Fruit fly (Drosophila melanogaster) whole organism, embryonic: ENCODE measurements around the gene Zasp66.

Experiments used
- Bgb ChIP-seq: fragments of 200-800 bp; sonication (Bioruptor generic); IDR thresholded peaks from 2 replicates; pipeline ENCODE4 v1.3.6; 2022; ENCODE audit warnings: missing biosample characterization, missing genetic modification characterization; ENCODE audit not compliant: partially characterized antibody
- CG10209 ChIP-seq: fragments of 200-800 bp; sonication (Bioruptor generic); optimal IDR thresholded peaks from 3 replicates; lab custom pipeline; 2017; ENCODE audit warnings: missing biosample characterization, mild to moderate bottlenecking, missing genetic modification characterization, missing genetic modification reagents
- CG11560 ChIP-seq: fragments of 200-800 bp; sonication (Bioruptor generic); IDR thresholded peaks from 3 replicates; pipeline ENCODE4 v1.3.6; 2022; ENCODE audit warnings: missing biosample characterization, missing genetic modification characterization
- CG12769 ChIP-seq: fragments of 200-800 bp; sonication (Bioruptor generic); optimal IDR thresholded peaks from 2 replicates; lab custom pipeline; 2019; ENCODE audit warnings: missing biosample characterization, mild to moderate bottlenecking, missing genetic modification characterization, moderate library complexity
- CG13287 ChIP-seq: fragments of 200-800 bp; sonication (Bioruptor generic); IDR thresholded peaks from 2 replicates; pipeline ENCODE4 v1.3.6; 2022; ENCODE audit warnings: missing biosample characterization, missing genetic modification characterization; ENCODE audit not compliant: partially characterized antibody
- CG17912 ChIP-seq: fragments of 200-800 bp; sonication (Bioruptor generic); optimal IDR thresholded peaks from 2 replicates; lab custom pipeline; 2018; ENCODE audit warnings: missing biosample characterization, mild to moderate bottlenecking, missing genetic modification characterization
- CG18262 ChIP-seq: fragments of 200-800 bp; optimal IDR thresholded peaks from 3 replicates; lab custom pipeline; 2019; ENCODE audit warnings: missing biosample characterization, mild to moderate bottlenecking, missing genetic modification characterization, moderate library complexity
- CG2889 ChIP-seq: fragments of 200-800 bp; sonication (Bioruptor generic); IDR thresholded peaks from 3 replicates; pipeline ENCODE4 v1.3.6; 2022; ENCODE audit warnings: missing biosample characterization, missing genetic modification characterization
- CG30431 ChIP-seq: fragments of 200-800 bp; sonication (Bioruptor generic); optimal IDR thresholded peaks from 2 replicates; lab custom pipeline; 2017; ENCODE audit warnings: missing biosample characterization, missing genetic modification characterization
- CG42726 ChIP-seq: fragments of 200-800 bp; sonication (Bioruptor generic); IDR thresholded peaks from 2 replicates; pipeline ENCODE4 v1.3.6; 2022; ENCODE audit warnings: missing biosample characterization, missing genetic modification characterization; ENCODE audit not compliant: partially characterized antibody
- CG4328 ChIP-seq: fragments of 200-800 bp; sonication (Bioruptor generic); optimal IDR thresholded peaks from 3 replicates; lab custom pipeline; 2017; ENCODE audit warnings: missing biosample characterization, missing genetic modification reagents, missing genetic modification characterization
- CG43689 ChIP-seq: fragments of 200-800 bp; sonication (Bioruptor generic); IDR thresholded peaks from 2 replicates; pipeline ENCODE4 v1.3.6; 2022; ENCODE audit warnings: missing biosample characterization, missing genetic modification characterization
- CG4854 ChIP-seq: fragments of 200-800 bp; sonication (Bioruptor generic); optimal IDR thresholded peaks from 2 replicates; lab custom pipeline; 2016; ENCODE audit warnings: missing biosample characterization, missing genetic modification characterization, inconsistent platforms
- CG6175 ChIP-seq: fragments of 200-800 bp; sonication (Bioruptor generic); IDR thresholded peaks from 3 replicates; pipeline ENCODE4 v1.3.6; 2022; ENCODE audit warnings: missing biosample characterization, missing genetic modification characterization
- CG8944 ChIP-seq: fragments of 200-800 bp; sonication (Bioruptor generic); optimal IDR thresholded peaks from 3 replicates; lab custom pipeline; 2016; ENCODE audit warnings: missing biosample characterization, missing genetic modification characterization
- CG9215 ChIP-seq: fragments of 200-800 bp; sonication (Bioruptor generic); IDR thresholded peaks from 2 replicates; pipeline ENCODE4 v1.3.6; 2022; ENCODE audit warnings: missing biosample characterization, missing genetic modification characterization
- CG9609 ChIP-seq: fragments of 200-800 bp; sonication (Bioruptor generic); optimal IDR thresholded peaks from 3 replicates; lab custom pipeline; 2016; ENCODE audit warnings: missing biosample characterization, missing genetic modification characterization
- CG9797 ChIP-seq: fragments of 200-800 bp; sonication (Bioruptor generic); optimal IDR thresholded peaks from 3 replicates; lab custom pipeline; 2018; ENCODE audit warnings: missing biosample characterization, mild to moderate bottlenecking, missing genetic modification characterization
- CTCF ChIP-seq: fragments of 200-800 bp; sonication (Bioruptor generic); optimal IDR thresholded peaks from 2 replicates; lab custom pipeline; 2017; ENCODE audit warnings: missing biosample characterization, mild to moderate bottlenecking, missing genetic modification characterization, moderate library complexity
- Dp ChIP-seq: fragments of 200-800 bp; sonication (Bioruptor generic); optimal IDR thresholded peaks from 2 replicates; lab custom pipeline; 2018; ENCODE audit warnings: missing biosample characterization, mild to moderate bottlenecking, missing genetic modification characterization, moderate library complexity
- Eip74EF ChIP-seq, 2 experiments: fragments of 200-800 bp in 1 of 2; fragments of >200 bp in 1 of 2; sonication (Bioruptor generic) in 1 of 2; optimal IDR thresholded peaks; 2 replicates each; lab custom pipeline; 2017 to 2019; ENCODE audit warnings: missing biosample characterization in 2 of 2, missing genetic modification characterization in 2 of 2, mild to moderate bottlenecking in 1 of 2, moderate library complexity in 1 of 2
- Fer1 ChIP-seq: fragments of 200-800 bp; sonication (Bioruptor generic); optimal IDR thresholded peaks from 2 replicates; lab custom pipeline; 2017; ENCODE audit warnings: missing biosample characterization, mild to moderate bottlenecking, missing genetic modification characterization
- Fer2 ChIP-seq: fragments of 200-800 bp; sonication (Bioruptor generic); optimal IDR thresholded peaks from 2 replicates; lab custom pipeline; 2018; ENCODE audit warnings: missing biosample characterization, mild to moderate bottlenecking, missing genetic modification characterization, moderate library complexity
- Fer3 ChIP-seq: fragments of 200-800 bp; sonication (Bioruptor generic); optimal IDR thresholded peaks from 2 replicates; lab custom pipeline; 2018; ENCODE audit warnings: missing biosample characterization, mild to moderate bottlenecking, missing genetic modification characterization, moderate library complexity
- Mad ChIP-seq: fragments of 200-800 bp; sonication (Bioruptor generic); optimal IDR thresholded peaks from 2 replicates; lab custom pipeline; 2016; ENCODE audit warnings: missing biosample characterization, missing genetic modification characterization
- Max ChIP-seq: fragments of 200-800 bp; sonication (Bioruptor generic); optimal IDR thresholded peaks from 2 replicates; lab custom pipeline; 2016; ENCODE audit warnings: missing biosample characterization, mild to moderate bottlenecking, missing genetic modification characterization
- Med ChIP-seq: fragments of 200-800 bp; sonication (Bioruptor generic); peaks from one replicate; lab custom pipeline; 2016; ENCODE audit warnings: missing biosample characterization, missing genetic modification characterization, mild to moderate bottlenecking, inconsistent platforms, moderate library complexity
- NFAT ChIP-seq: fragments of 200-800 bp; sonication (Bioruptor generic); IDR thresholded peaks from 2 replicates; pipeline ENCODE4 v1.3.6; 2022; ENCODE audit warnings: missing biosample characterization, missing genetic modification characterization
- Ptx1 ChIP-seq: fragments of 200-800 bp; sonication (Bioruptor generic); IDR thresholded peaks from 2 replicates; pipeline ENCODE4 v1.3.6; 2022; ENCODE audit warnings: missing biosample characterization, missing genetic modification characterization
- Side ChIP-seq: fragments of 200-800 bp; sonication (Bioruptor generic); optimal IDR thresholded peaks from 2 replicates; lab custom pipeline; 2016; ENCODE audit warnings: missing biosample characterization, missing genetic modification characterization
- TFAM ChIP-seq: fragments of 200-800 bp; sonication (Bioruptor generic); optimal IDR thresholded peaks from 2 replicates; lab custom pipeline; 2017; ENCODE audit warnings: missing biosample characterization, missing genetic modification characterization, inconsistent platforms
- YL-1 ChIP-seq: fragments of 200-800 bp; sonication (Bioruptor generic); optimal IDR thresholded peaks from 3 replicates; lab custom pipeline; 2017; ENCODE audit warnings: missing biosample characterization, mild to moderate bottlenecking, missing genetic modification characterization
- ac ChIP-seq: fragments of 200-800 bp; sonication (Bioruptor generic); optimal IDR thresholded peaks from 3 replicates; lab custom pipeline; 2017; ENCODE audit warnings: missing biosample characterization, mild to moderate bottlenecking, missing genetic modification characterization
- al ChIP-seq: fragments of 200-800 bp; sonication (Bioruptor generic); IDR thresholded peaks from 2 replicates; pipeline ENCODE4 v1.3.6; 2022; ENCODE audit warnings: missing biosample characterization, missing genetic modification characterization
- chif ChIP-seq, 2 experiments: fragments of 200-800 bp; sonication (Bioruptor generic); optimal IDR thresholded peaks; 3 replicates each; lab custom pipeline; 2016; ENCODE audit warnings: missing biosample characterization in 2 of 2, missing genetic modification characterization in 2 of 2
- crc ChIP-seq: fragments of 200-800 bp; sonication (Bioruptor generic); optimal IDR thresholded peaks from 2 replicates; lab custom pipeline; 2016; ENCODE audit warnings: missing biosample characterization, missing genetic modification characterization
- crol ChIP-seq: fragments of 200-800 bp; sonication (Bioruptor generic); IDR thresholded peaks from 2 replicates; pipeline ENCODE4 v1.3.6; 2022; ENCODE audit warnings: missing biosample characterization, missing genetic modification characterization
- ems ChIP-seq: fragments of 200-800 bp; sonication (Bioruptor generic); optimal IDR thresholded peaks from 3 replicates; lab custom pipeline; 2016; ENCODE audit warnings: missing biosample characterization, missing genetic modification characterization
- ewg ChIP-seq: fragments of 200-800 bp; sonication (Bioruptor generic); optimal IDR thresholded peaks from 3 replicates; lab custom pipeline; 2017; ENCODE audit warnings: mild to moderate bottlenecking, missing biosample characterization, missing genetic modification reagents, missing genetic modification characterization
- hb ChIP-seq: fragments of 200-800 bp; sonication (Bioruptor generic); IDR thresholded peaks from 3 replicates; pipeline ENCODE4 v1.3.6; 2022; ENCODE audit warnings: missing biosample characterization, missing genetic modification characterization; ENCODE audit not compliant: partially characterized antibody
- klu ChIP-seq: fragments of 200-800 bp; sonication (Bioruptor generic); IDR thresholded peaks from 2 replicates; pipeline ENCODE4 v1.3.6; 2022; ENCODE audit warnings: missing biosample characterization, missing genetic modification characterization
- seq ChIP-seq: fragments of 200-800 bp; sonication (Bioruptor generic); IDR thresholded peaks from 2 replicates; pipeline ENCODE4 v1.3.6; 2022; ENCODE audit warnings: missing biosample characterization, missing genetic modification characterization
- stc ChIP-seq: fragments of 200-800 bp; sonication (Bioruptor generic); IDR thresholded peaks from 2 replicates; pipeline ENCODE4 v1.3.6; 2022; ENCODE audit warnings: missing biosample characterization, missing genetic modification characterization
- stwl ChIP-seq: fragments of 200-800 bp; sonication (Bioruptor generic); optimal IDR thresholded peaks from 3 replicates; lab custom pipeline; 2018; ENCODE audit warnings: missing biosample characterization, mild to moderate bottlenecking, missing genetic modification characterization, moderate library complexity
- tgo ChIP-seq: fragments of 200-800 bp; sonication (Bioruptor generic); IDR thresholded peaks from 3 replicates; pipeline ENCODE4 v1.3.6; 2022; ENCODE audit warnings: missing biosample characterization, missing genetic modification characterization
- trh ChIP-seq: fragments of 200-800 bp; sonication (Bioruptor generic); optimal IDR thresholded peaks from 2 replicates; lab custom pipeline; 2016; ENCODE audit warnings: missing biosample characterization, missing genetic modification characterization
- wek ChIP-seq: fragments of 200-800 bp; sonication (Bioruptor generic); optimal IDR thresholded peaks from 3 replicates; lab custom pipeline; 2018; ENCODE audit warnings: missing biosample characterization, mild to moderate bottlenecking, missing genetic modification characterization, moderate library complexity
- zfh1 ChIP-seq: fragments of 200-800 bp; sonication (Bioruptor generic); IDR thresholded peaks from 3 replicates; pipeline ENCODE4 v1.3.6; 2022; ENCODE audit warnings: missing biosample characterization, missing genetic modification characterization

Gene Zasp66

dm6 chr3L:8627839-8628827, 4.0 kb downstream of the Zasp66 start (continued):
- peak; percentile 50 for TF ChIP-seq CG12769
- peak; percentile 88 for TF ChIP-seq CTCF (GFP tag; lab: Kevin White, UChicago)
- no peak for TF ChIP-seq YL-1 (GFP tag; lab: Kevin White, UChicago)
- peak; percentile 27; the same call in 1 of the 2 replicates for TF ChIP-seq CG42726 (GFP tag; lab: Robert Waterston, UW)
- peak; percentile 26 for TF ChIP-seq Med (GFP tag; lab: Kevin White, UChicago)
- TF ChIP-seq CG17912 = no peak
- no peak for TF ChIP-seq trh (GFP tag; lab: Kevin White, UChicago)
- no peak for TF ChIP-seq CG4328 (GFP tag; lab: Kevin White, UChicago)
- no peak for TF ChIP-seq klu
- TF ChIP-seq CG11560 (tag; lab: Robert Waterston, UW) = no peak
- 0 out of 3 replicates have a peak, but pooled peaks have one; percentile 67 for TF ChIP-seq CG6175 (GFP tag; lab: Robert Waterston, UW)
- TF ChIP-seq Eip74EF (GFP tag; optimal IDR thresholded peaks at IDR 0.05; lab: Kevin White, UChicago) = peak in 1 of 2 experiments; percentile 4
- peak; percentile 21 for TF ChIP-seq Dp
- TF ChIP-seq CG9797 (GFP tag; lab: Kevin White, UChicago) = no peak
- peak; percentile 47; the same call in 1 of the 2 replicates for TF ChIP-seq crol (GFP tag; lab: Robert Waterston, UW)
- 0 out of 2 replicates have a peak, but pooled peaks have one; percentile 40 for TF ChIP-seq stc
- TF ChIP-seq stwl = peak; percentile 17

DNA sequence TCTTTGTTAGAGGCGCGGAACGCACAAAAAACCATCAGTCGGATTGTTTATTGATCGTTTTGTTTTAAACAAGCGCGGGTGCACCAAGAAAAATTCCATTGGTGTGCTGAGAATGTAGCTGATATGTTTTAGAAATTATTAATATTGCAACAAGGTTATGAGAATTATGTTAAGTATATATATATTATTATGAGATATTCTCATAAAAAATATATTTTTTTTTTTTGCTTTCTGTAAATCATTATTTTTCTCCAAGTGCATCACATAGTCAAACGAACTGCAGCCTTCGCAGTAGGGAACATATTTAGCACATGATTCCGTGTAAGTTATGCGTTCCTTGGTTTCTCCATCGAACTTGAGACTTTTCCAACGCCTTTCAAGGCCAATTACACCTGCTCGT, 4.8 kb downstream of the Zasp66 start:
- peak; percentile 31 for TF ChIP-seq CG10209 (GFP tag; lab: Kevin White, UChicago)
- no peak for TF ChIP-seq ems
- peak; percentile 79 for TF ChIP-seq Ptx1 (GFP tag; lab: Robert Waterston, UW)
- TF ChIP-seq seq = 0 out of 2 replicates have a peak, but pooled peaks have one; percentile 27
- no peak for TF ChIP-seq CG4854
- TF ChIP-seq CG2889 = 0 out of 3 replicates have a peak, but pooled peaks have one; percentile 11
- TF ChIP-seq Fer1 (GFP tag; lab: Kevin White, UChicago) = peak; percentile 64
- peak; percentile 42 for TF ChIP-seq Fer2 (tag; lab: Kevin White, UChicago)
- no peak for TF ChIP-seq CG17912
- no peak for TF ChIP-seq Mad (GFP tag; lab: Kevin White, UChicago)
- TF ChIP-seq Max (GFP tag; lab: Kevin White, UChicago) = peak; percentile 37
- TF ChIP-seq CG8944 = no peak
- TF ChIP-seq CG18262 (tag; lab: Kevin White, UChicago) = peak; percentile 87
- TF ChIP-seq al (GFP tag; lab: Robert Waterston, UW) = peak; percentile 65
- no peak for TF ChIP-seq CG43689 (GFP tag; lab: Robert Waterston, UW)
- peak; percentile 72 for TF ChIP-seq zfh1 (GFP tag; lab: Robert Waterston, UW)
- TF ChIP-seq NFAT (GFP tag; lab: Robert Waterston, UW) = peak; percentile 47; the same call in 1 of the 2 replicates
- TF ChIP-seq Bgb = no peak
- TF ChIP-seq hb = no peak
- no peak for TF ChIP-seq CG30431 (GFP tag; lab: Kevin White, UChicago)
- peak; percentile 65; the same call in 1 of the 2 replicates for TF ChIP-seq CG9215 (GFP tag; lab: Robert Waterston, UW)
- TF ChIP-seq TFAM (GFP tag; lab: Kevin White, UChicago) = no peak
- no peak for TF ChIP-seq crc (GFP tag; lab: Kevin White, UChicago)
- TF ChIP-seq chif (GFP tag; optimal IDR thresholded peaks at IDR 0.05; lab: Kevin White, UChicago) = no peak
- no peak for TF ChIP-seq ac (GFP tag; lab: Kevin White, UChicago)
- no peak for TF ChIP-seq Side (GFP tag; lab: Kevin White, UChicago)
- TF ChIP-seq wek (GFP tag; lab: Kevin White, UChicago) = no peak
- peak; percentile 88 for TF ChIP-seq tgo (GFP tag; lab: Robert Waterston, UW)
- TF ChIP-seq CG9609 (GFP tag; lab: Kevin White, UChicago) = no peak
- TF ChIP-seq ewg = peak; percentile 21
- TF ChIP-seq Fer3 (tag; lab: Kevin White, UChicago) = peak; percentile 69
- TF ChIP-seq CG13287 = no peak
